Fruit fly (Drosophila melanogaster) whole organism, adult: ENCODE measurements around the gene CG46280.

Experiments used
- CG11617 ChIP-seq: fragments of 200-800 bp; sonication (Bioruptor generic); optimal IDR thresholded peaks from 2 replicates; lab custom pipeline; 2017; ENCODE audit warnings: mild to moderate bottlenecking, missing biosample characterization, missing genetic modification reagents, missing genetic modification characterization
- CG12768 ChIP-seq: fragments of 200-800 bp; sonication (Bioruptor generic); optimal IDR thresholded peaks from 2 replicates; lab custom pipeline; 2017; ENCODE audit warnings: missing biosample characterization, missing genetic modification characterization, mild to moderate bottlenecking, moderate library complexity, missing genetic modification reagents
- CG14711 ChIP-seq: fragments of 200-800 bp; sonication (Bioruptor generic); optimal IDR thresholded peaks from 2 replicates; lab custom pipeline; 2018; ENCODE audit warnings: missing biosample characterization, mild to moderate bottlenecking, missing genetic modification characterization, moderate library complexity
- CG1620 ChIP-seq: fragments of 200-800 bp; sonication (Bioruptor generic); optimal IDR thresholded peaks from 2 replicates; lab custom pipeline; 2016; ENCODE audit warnings: missing biosample characterization, missing genetic modification characterization
- CG33017 ChIP-seq: fragments of 200-800 bp; sonication (Bioruptor generic); optimal IDR thresholded peaks from 2 replicates; lab custom pipeline; 2018; ENCODE audit warnings: missing biosample characterization, mild to moderate bottlenecking, missing genetic modification characterization, moderate library complexity
- CG5204 ChIP-seq: fragments of 200-800 bp; sonication (Bioruptor generic); optimal IDR thresholded peaks from 2 replicates; lab custom pipeline; 2016; ENCODE audit warnings: missing biosample characterization, missing genetic modification characterization
- CG7045 ChIP-seq: fragments of 200-800 bp; sonication (Bioruptor generic); optimal IDR thresholded peaks from 2 replicates; lab custom pipeline; 2017; ENCODE audit warnings: missing biosample characterization, mild to moderate bottlenecking, missing genetic modification characterization
- CG7101 ChIP-seq: fragments of 200-800 bp; sonication (Bioruptor generic); optimal IDR thresholded peaks from 2 replicates; lab custom pipeline; 2018; ENCODE audit warnings: missing biosample characterization, mild to moderate bottlenecking, missing genetic modification characterization, moderate library complexity
- Clk ChIP-seq: fragments of 200-800 bp; sonication (Bioruptor generic); optimal IDR thresholded peaks from 2 replicates; lab custom pipeline; 2017; ENCODE audit warnings: missing biosample characterization, missing genetic modification characterization
- Crg-1 ChIP-seq: fragments of 200-800 bp; sonication (Bioruptor generic); optimal IDR thresholded peaks from 2 replicates; lab custom pipeline; 2016; ENCODE audit warnings: missing biosample characterization, missing genetic modification characterization
- Hr96 ChIP-seq: fragments of 200-800 bp; sonication (Bioruptor generic); optimal IDR thresholded peaks from 2 replicates; lab custom pipeline; 2016; ENCODE audit warnings: missing biosample characterization, missing genetic modification characterization
- Mnt ChIP-seq: fragments of 200-800 bp; sonication (Bioruptor generic); optimal IDR thresholded peaks from 2 replicates; lab custom pipeline; 2016; ENCODE audit warnings: missing biosample characterization, mild to moderate bottlenecking, missing genetic modification characterization
- bab1 ChIP-seq: fragments of 200-800 bp; sonication (Bioruptor generic); optimal IDR thresholded peaks from 3 replicates; lab custom pipeline; 2019; ENCODE audit warnings: missing biosample characterization, mild to moderate bottlenecking, missing genetic modification characterization, moderate library complexity
- cic ChIP-seq: fragments of 200-800 bp; sonication (Bioruptor generic); optimal IDR thresholded peaks from 2 replicates; lab custom pipeline; 2017; ENCODE audit warnings: missing biosample characterization, mild to moderate bottlenecking, missing genetic modification characterization, moderate library complexity
- cnc ChIP-seq, 2 experiments: fragments of >200 bp; optimal IDR thresholded peaks; 2 replicates each; lab custom pipeline; 2017
- kay ChIP-seq: fragments of 200-800 bp; sonication (Bioruptor generic); peaks from one replicate; lab custom pipeline; 2016; ENCODE audit warnings: missing biosample characterization, missing genetic modification characterization, borderline replicate concordance
- ovo ChIP-seq: fragments of 200-800 bp; sonication (Bioruptor generic); optimal IDR thresholded peaks from 2 replicates; lab custom pipeline; 2016; ENCODE audit warnings: missing biosample characterization, missing genetic modification characterization
- pad ChIP-seq: fragments of 200-800 bp; sonication (Bioruptor generic); optimal IDR thresholded peaks from 3 replicates; lab custom pipeline; 2017; ENCODE audit warnings: missing biosample characterization, missing genetic modification characterization, mild to moderate bottlenecking, moderate library complexity, missing genetic modification reagents
- tj ChIP-seq: fragments of 200-800 bp; sonication (Bioruptor generic); optimal IDR thresholded peaks from 3 replicates; lab custom pipeline; 2017; ENCODE audit warnings: missing biosample characterization, mild to moderate bottlenecking, missing genetic modification characterization, moderate library complexity
- toe ChIP-seq: fragments of 200-800 bp; sonication (Bioruptor generic); optimal IDR thresholded peaks from 2 replicates; lab custom pipeline; 2016; ENCODE audit warnings: missing biosample characterization, missing genetic modification characterization

The CG46280 gene

DNA sequence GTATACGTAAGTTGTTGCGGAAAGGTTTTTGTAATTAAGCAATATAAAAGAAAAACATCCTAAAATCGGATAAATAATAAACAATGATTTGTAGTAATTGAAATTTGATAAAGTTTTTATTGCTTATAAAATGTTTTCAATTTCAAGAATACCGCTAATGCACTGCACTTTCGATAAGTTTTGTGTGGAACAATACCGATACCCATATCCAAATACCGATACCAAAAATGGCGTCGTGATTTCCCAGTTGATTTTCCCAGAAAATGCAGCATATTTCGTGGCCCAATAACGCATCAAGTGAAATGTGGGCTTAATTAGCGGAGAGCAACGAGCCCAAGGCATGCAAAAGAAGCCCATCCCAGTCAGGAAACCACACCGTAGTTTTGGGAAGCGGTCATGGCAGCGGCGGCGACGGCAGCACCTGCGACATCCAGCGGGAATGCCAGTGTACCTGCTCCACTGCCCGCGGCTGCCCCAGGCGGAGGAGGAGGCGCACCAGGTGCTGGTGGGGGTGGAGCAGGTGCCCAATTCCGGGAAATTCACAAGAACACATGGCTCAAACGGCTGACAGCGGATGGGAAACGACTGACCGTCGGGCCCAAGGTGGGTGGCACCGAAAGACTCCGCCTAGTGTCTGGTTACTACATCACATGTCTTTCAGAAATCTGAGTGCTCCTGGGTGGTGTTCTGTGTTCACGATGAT lies 44.5 kb downstream of the CG46280 start, which contains the start of gene CG31342:
Gene CG31342, plus strand, starts transcription at position 214 of the 703 bp plus-strand sequence.
- no peak for TF ChIP-seq CG5204 (GFP tag; lab: Kevin White, UChicago)
- peak; percentile 40 for TF ChIP-seq CG7045 (GFP tag; lab: Kevin White, UChicago)
- TF ChIP-seq tj (GFP tag; lab: Kevin White, UChicago): peak; percentile 5
- no peak for TF ChIP-seq ovo (GFP tag; lab: Kevin White, UChicago)
- TF ChIP-seq Mnt: no peak
- peak; percentile 70 for TF ChIP-seq bab1
- peak; percentile 59 for TF ChIP-seq CG7101 (tag; lab: Kevin White, UChicago)
- no peak for TF ChIP-seq Crg-1
- TF ChIP-seq CG33017: peak; percentile 50
- peak; percentile 34 for TF ChIP-seq CG11617 (GFP tag; lab: Kevin White, UChicago)
- peak; percentile 59 for TF ChIP-seq CG14711 (tag; lab: Kevin White, UChicago)

DNA sequence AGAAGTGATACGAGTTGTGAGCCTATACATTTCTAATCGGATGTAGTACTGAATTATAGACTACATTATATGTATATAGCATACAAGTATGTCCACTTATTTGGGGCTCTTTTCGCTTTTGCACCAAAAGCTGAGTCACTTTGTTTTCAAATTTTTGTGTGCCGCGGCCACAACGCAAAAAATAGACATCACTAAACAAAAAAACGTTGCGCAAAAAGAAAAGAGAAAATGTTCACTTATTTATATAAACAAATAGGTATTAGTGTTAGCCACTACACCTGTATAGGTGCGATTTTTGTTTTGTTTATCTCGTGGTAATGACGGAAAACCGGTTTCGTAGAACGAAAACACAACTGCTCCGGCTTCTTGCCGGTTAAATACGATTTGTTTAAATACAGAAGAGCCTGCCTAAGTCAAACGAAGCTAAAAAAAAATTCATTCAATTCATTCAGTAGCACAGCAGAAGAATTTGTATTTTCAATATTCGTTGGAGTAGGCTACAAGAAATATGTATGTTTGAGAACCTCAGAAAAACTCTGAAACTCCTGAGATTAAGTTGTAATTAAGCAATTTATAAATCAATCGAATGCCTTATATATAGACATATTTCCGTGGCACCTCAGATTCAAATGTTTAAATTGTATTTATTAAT lies 47.4 kb downstream of the CG46280 start:
- peak; percentile 98 for TF ChIP-seq kay (GFP tag; lab: Kevin White, UChicago)
- no peak for TF ChIP-seq CG11617 (GFP tag; lab: Kevin White, UChicago)
- TF ChIP-seq Mnt: peak; percentile 24
- no peak for TF ChIP-seq toe (GFP tag; lab: Kevin White, UChicago)
- no peak for TF ChIP-seq Crg-1
- no peak for TF ChIP-seq cnc (optimal IDR thresholded peaks at IDR 0.05; lab: Kevin White, UChicago)
- TF ChIP-seq cic (GFP tag; lab: Kevin White, UChicago): peak; percentile 78
- TF ChIP-seq pad (GFP tag; lab: Kevin White, UChicago): no peak
- no peak for TF ChIP-seq CG12768 (GFP tag; lab: Kevin White, UChicago)

DNA sequence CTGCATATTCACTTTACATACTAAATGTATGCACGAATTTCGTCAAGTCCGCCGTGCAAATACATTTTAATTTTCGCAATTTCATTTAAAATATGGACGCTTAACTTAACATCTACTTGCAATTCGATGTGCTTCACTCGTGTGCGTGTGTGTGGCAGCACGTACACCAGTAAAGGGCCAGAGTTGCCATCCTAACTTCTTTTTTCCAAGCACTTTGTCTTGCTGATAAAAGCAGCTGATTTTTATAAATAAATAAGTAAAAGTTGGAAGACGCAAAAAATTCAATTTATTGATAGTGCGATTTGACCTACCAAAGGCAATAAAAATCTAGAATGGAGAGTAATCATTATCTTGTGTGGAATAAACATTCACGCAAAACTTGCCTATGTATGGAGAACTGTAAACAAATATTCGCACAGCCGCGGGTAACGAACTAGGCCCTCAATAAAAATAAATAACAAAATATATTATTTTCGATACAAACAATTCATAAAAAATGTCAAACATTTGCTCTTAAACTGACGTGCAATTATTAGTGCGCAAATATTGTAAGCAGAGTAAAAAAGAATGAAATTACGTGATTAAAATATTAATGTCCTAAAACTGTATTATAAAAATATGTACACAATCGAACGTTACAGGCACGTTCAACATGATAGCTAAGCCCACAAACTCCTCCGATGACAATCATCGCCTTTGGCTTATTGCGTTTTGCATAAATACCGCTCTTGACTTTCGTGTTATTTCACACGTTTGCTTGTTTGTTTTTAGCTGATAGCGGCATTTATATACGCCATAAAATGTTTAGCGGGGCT lies 48.1 kb downstream of the CG46280 start:
- TF ChIP-seq Hr96 (GFP tag; lab: Kevin White, UChicago) (no peak), CG12768 (GFP tag; lab: Kevin White, UChicago) (peak; percentile 80), Clk (GFP tag; lab: Kevin White, UChicago) (peak; percentile 76), CG33017 (peak; percentile 82), CG7101 (tag; lab: Kevin White, UChicago) (peak; percentile 81), CG14711 (tag; lab: Kevin White, UChicago) (peak; percentile 93), kay (GFP tag; lab: Kevin White, UChicago) (peak; percentile 54), CG11617 (GFP tag; lab: Kevin White, UChicago) (peak; percentile 83), bab1 (peak; percentile 72), ovo (GFP tag; lab: Kevin White, UChicago) (peak; percentile 72), Mnt (peak; percentile 44), CG7045 (GFP tag; lab: Kevin White, UChicago) (peak; percentile 44), pad (GFP tag; lab: Kevin White, UChicago) (peak; percentile 47), CG5204 (GFP tag; lab: Kevin White, UChicago) (peak; percentile 75), CG1620 (GFP tag; lab: Kevin White, UChicago) (peak; percentile 13), Crg-1 (peak; percentile 35), tj (GFP tag; lab: Kevin White, UChicago) (peak; percentile 89), toe (GFP tag; lab: Kevin White, UChicago) (peak; percentile 56), cic (GFP tag; lab: Kevin White, UChicago) (peak; percentile 91), cnc (optimal IDR thresholded peaks at IDR 0.05; lab: Kevin White, UChicago) (no peak)

DNA sequence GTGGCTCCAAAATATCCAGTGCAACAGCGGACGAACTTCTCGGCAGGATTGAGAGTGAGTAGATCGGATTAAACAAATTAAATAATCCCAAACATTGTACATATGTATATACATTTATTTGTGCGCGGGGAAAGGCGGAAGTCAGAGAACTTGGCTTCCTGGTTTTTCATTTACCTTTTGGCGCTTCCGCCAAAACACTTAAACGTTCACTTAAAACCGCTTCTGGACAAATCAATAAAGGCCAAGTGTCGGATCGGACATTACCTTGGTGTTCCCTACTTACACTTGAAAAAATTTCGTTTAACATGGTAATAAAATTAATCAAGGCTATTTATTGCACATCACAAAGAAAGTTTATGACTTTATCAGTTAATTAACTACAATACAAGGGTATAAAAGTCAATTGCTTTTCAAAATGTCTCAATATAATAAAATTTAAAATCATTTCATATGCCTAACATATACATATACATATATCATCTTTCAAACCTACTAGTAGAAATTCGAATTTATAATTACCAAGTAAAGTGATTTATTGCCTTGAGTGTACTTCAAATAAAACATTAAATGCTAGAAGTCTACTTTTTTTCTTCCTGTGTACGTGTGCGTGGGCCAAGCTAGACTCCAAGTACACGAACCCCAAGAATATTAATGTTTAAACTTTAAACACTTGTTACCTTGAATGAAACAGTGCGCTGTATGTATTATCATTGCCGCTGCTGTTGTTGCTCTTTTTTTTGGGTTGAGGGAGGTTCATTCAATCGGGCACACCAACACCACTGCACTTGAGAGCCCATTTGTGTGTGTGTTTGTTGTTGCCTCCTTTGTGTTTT lies 48.9 kb downstream of the CG46280 start:
- TF ChIP-seq CG11617 (GFP tag; lab: Kevin White, UChicago) (peak; percentile 61), toe (GFP tag; lab: Kevin White, UChicago) (peak; percentile 27), ovo (GFP tag; lab: Kevin White, UChicago) (no peak), Hr96 (GFP tag; lab: Kevin White, UChicago) (no peak), cic (GFP tag; lab: Kevin White, UChicago) (no peak), CG7045 (GFP tag; lab: Kevin White, UChicago) (peak; percentile 76), CG12768 (GFP tag; lab: Kevin White, UChicago) (peak; percentile 77), CG5204 (GFP tag; lab: Kevin White, UChicago) (peak; percentile 59), Crg-1 (no peak), CG14711 (tag; lab: Kevin White, UChicago) (no peak), CG33017 (peak; percentile 79), cnc (optimal IDR thresholded peaks at IDR 0.05; lab: Kevin White, UChicago) (no peak), CG7101 (tag; lab: Kevin White, UChicago) (peak; percentile 41), pad (GFP tag; lab: Kevin White, UChicago) (peak; percentile 9), bab1 (peak; percentile 39), kay (GFP tag; lab: Kevin White, UChicago) (no peak), CG1620 (GFP tag; lab: Kevin White, UChicago) (no peak), tj (GFP tag; lab: Kevin White, UChicago) (no peak), Mnt (no peak), Clk (GFP tag; lab: Kevin White, UChicago) (peak; percentile 16)
